Fruit fly (Drosophila melanogaster): Measurements from ENCODE around the gene CG1316.

Gene CG1316

DNA sequence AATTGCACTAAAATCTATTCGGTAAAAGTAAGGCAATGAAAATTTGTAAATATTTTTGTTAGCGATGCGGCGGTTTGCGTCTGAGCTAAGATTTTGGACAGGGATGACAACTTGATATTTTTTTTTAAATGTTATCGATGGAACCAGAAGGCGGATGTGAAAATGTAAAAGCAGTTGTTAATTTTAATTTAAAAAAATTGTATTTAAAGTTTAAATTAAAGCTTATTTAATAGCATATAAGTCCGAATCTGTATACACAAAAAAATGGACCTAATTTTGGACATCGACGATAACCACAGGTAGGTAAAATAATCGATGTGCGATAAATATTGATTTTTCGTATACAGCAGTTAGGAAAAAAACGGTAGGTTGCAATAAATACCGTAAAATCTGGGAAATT, 21.3 kb upstream of the CG1316 start, which contains the start of the genes CG11586 and VhaM9.7-a (continued):
- TF ChIP-seq CG9609 (GFP tag; optimal IDR thresholded peaks at IDR 0.05) (no peak), esg (GFP tag; conservative IDR thresholded peaks at IDR 0.05) (no peak), Lhr (GFP tag; optimal IDR thresholded peaks at IDR 0.05) (peak; percentile 31), CG3847 (GFP tag; IDR thresholded peaks at IDR 0.05) (no peak), gsb-n (tag; optimal IDR thresholded peaks at IDR 0.05) (peak; percentile 11), kah (GFP tag; optimal IDR thresholded peaks at IDR 0.05) (no peak), Atf6 (GFP tag; IDR thresholded peaks at IDR 0.05) (0 out of 2 replicates have a peak, but pooled peaks have one; percentile 23), YL-1 (GFP tag; optimal IDR thresholded peaks at IDR 0.05) (peak; percentile 84), Dref (GFP tag; IDR thresholded peaks at IDR 0.05) (peak; percentile 75), Hsf (GFP tag; optimal IDR thresholded peaks at IDR 0.05) (peak; percentile 14), ranshi (GFP tag; IDR thresholded peaks at IDR 0.05) (no peak), CG15601 (tag; optimal IDR thresholded peaks at IDR 0.05) (peak; percentile 40), Mad (GFP tag; optimal IDR thresholded peaks at IDR 0.05) (peak; percentile 0), CG33557 (GFP tag; optimal IDR thresholded peaks at IDR 0.05) (no peak), Spps (tag; optimal IDR thresholded peaks at IDR 0.05) (no peak), amos (GFP tag; IDR thresholded peaks at IDR 0.05; ENCODE audit: partially characterized antibody) (peak; percentile 41; the same call in 1 of the 2 replicates), trem (tag; optimal IDR thresholded peaks at IDR 0.05) (peak; percentile 99), pita (GFP tag; optimal IDR thresholded peaks at IDR 0.05) (peak; percentile 52), org-1 (GFP tag; optimal IDR thresholded peaks at IDR 0.05) (no peak), Nf-YC (tag; optimal IDR thresholded peaks at IDR 0.05) (peak; percentile 22), ato (GFP tag; IDR thresholded peaks at IDR 0.05; ENCODE audit: partially characterized antibody) (0 out of 2 replicates have a peak, but pooled peaks have one; percentile 6), CG4424 (GFP tag; optimal IDR thresholded peaks at IDR 0.05) (peak; percentile 19), CG10959 (GFP tag; IDR thresholded peaks at IDR 0.05) (no peak), pum (GFP tag; optimal IDR thresholded peaks at IDR 0.05) (no peak), CG9727 (GFP tag; optimal IDR thresholded peaks at IDR 0.05) (peak; percentile 21), HmgZ (tag; optimal IDR thresholded peaks at IDR 0.05) (peak; percentile 40), grau (tag; optimal IDR thresholded peaks at IDR 0.05) (peak; percentile 29), CG7963 (GFP tag; IDR thresholded peaks at IDR 0.05; ENCODE audit: partially characterized antibody) (0 out of 3 replicates have a peak, but pooled peaks have one; percentile 38), HLH4C (GFP tag; IDR thresholded peaks at IDR 0.05; ENCODE audit: partially characterized antibody) (peak; percentile 80), CG17829 (tag; optimal IDR thresholded peaks at IDR 0.05) (peak; percentile 36), CG10366 (GFP tag; IDR thresholded peaks at IDR 0.05) (0 out of 2 replicates have a peak, but pooled peaks have one; percentile 8), PHDP (tag; optimal IDR thresholded peaks at IDR 0.05) (peak; percentile 15), pzg (GFP tag; optimal IDR thresholded peaks at IDR 0.05) (peak; percentile 60), CG2889 (GFP tag; IDR thresholded peaks at IDR 0.05) (no peak), ind (GFP tag; optimal IDR thresholded peaks at IDR 0.05) (peak; percentile 25), chn (GFP tag; optimal IDR thresholded peaks at IDR 0.05) (no peak), CG17359 (tag; optimal IDR thresholded peaks at IDR 0.05) (no peak), pnt (GFP tag; optimal IDR thresholded peaks at IDR 0.05) (no peak), Side (GFP tag; optimal IDR thresholded peaks at IDR 0.05) (no peak), zfh1 (GFP tag; IDR thresholded peaks at IDR 0.05) (peak; percentile 20; the same call in 1 of the 3 replicates), da (GFP tag; optimal IDR thresholded peaks at IDR 0.05) (no peak), Hr78 (GFP tag; optimal IDR thresholded peaks at IDR 0.05) (no peak), Meics (GFP tag; optimal IDR thresholded peaks at IDR 0.05) (no peak), MESR4 (GFP tag; optimal IDR thresholded peaks at IDR 0.05) (no peak), Abd-B (GFP tag; optimal IDR thresholded peaks at IDR 0.05) (peak; percentile 18), cato (GFP tag; optimal IDR thresholded peaks at IDR 0.05; ENCODE audit: borderline replicate concordance) (no peak), crc (GFP tag; optimal IDR thresholded peaks at IDR 0.05) (no peak), crol (GFP tag; IDR thresholded peaks at IDR 0.05) (no peak), CG13287 (GFP tag; IDR thresholded peaks at IDR 0.05; ENCODE audit: partially characterized antibody) (peak; percentile 80), CG30431 (GFP tag; optimal IDR thresholded peaks at IDR 0.05) (no peak)
